Fruit fly (Drosophila melanogaster) whole organism, embryonic: ENCODE measurements around the gene Oatp33Eb.

Source experiments
- ATbp ChIP-seq: fragments of 200-800 bp; sonication (Bioruptor generic); optimal IDR thresholded peaks from 2 replicates; lab custom pipeline; 2017; ENCODE audit warnings: missing biosample characterization, mild to moderate bottlenecking, missing genetic modification characterization, missing genetic modification reagents
- Aef1 ChIP-seq: fragments of 200-800 bp; sonication (Bioruptor generic); IDR thresholded peaks from 3 replicates; pipeline ENCODE4 v1.3.6; 2022; ENCODE audit warnings: missing biosample characterization, missing genetic modification characterization
- Blimp-1 ChIP-seq: fragments of 200-800 bp; sonication (Bioruptor generic); optimal IDR thresholded peaks from 3 replicates; lab custom pipeline; 2018; ENCODE audit warnings: missing biosample characterization, missing genetic modification characterization, mild to moderate bottlenecking, moderate library complexity, missing genetic modification reagents
- Bteb2 ChIP-seq: fragments of 200-800 bp; sonication (Bioruptor generic); optimal IDR thresholded peaks from 2 replicates; lab custom pipeline; 2016; ENCODE audit warnings: missing biosample characterization, missing genetic modification characterization
- CG10147 ChIP-seq: fragments of 200-800 bp; sonication (Bioruptor generic); optimal IDR thresholded peaks from 2 replicates; lab custom pipeline; 2019; ENCODE audit warnings: missing biosample characterization, mild to moderate bottlenecking, missing genetic modification characterization, moderate library complexity
- CG10565 ChIP-seq: fragments of 200-800 bp; sonication (Bioruptor generic); optimal IDR thresholded peaks from 3 replicates; lab custom pipeline; 2016; ENCODE audit warnings: missing biosample characterization, mild to moderate bottlenecking, missing genetic modification characterization
- CG11093 ChIP-seq: fragments of 200-800 bp; sonication (Bioruptor generic); IDR thresholded peaks from 3 replicates; pipeline ENCODE4 v1.3.6; 2022; ENCODE audit warnings: missing biosample characterization, missing genetic modification characterization
- CG12236 ChIP-seq: fragments of 200-800 bp; sonication (Bioruptor generic); optimal IDR thresholded peaks from 2 replicates; lab custom pipeline; 2016; ENCODE audit warnings: missing biosample characterization, missing genetic modification characterization
- CG13894 ChIP-seq: fragments of 200-800 bp; sonication (Bioruptor generic); optimal IDR thresholded peaks from 3 replicates; lab custom pipeline; 2018; ENCODE audit warnings: missing biosample characterization, mild to moderate bottlenecking, missing genetic modification characterization, moderate library complexity
- CG15073 ChIP-seq: fragments of 200-800 bp; sonication (Bioruptor generic); optimal IDR thresholded peaks from 2 replicates; lab custom pipeline; 2016; ENCODE audit warnings: missing biosample characterization, missing genetic modification characterization
- CG1603 ChIP-seq: fragments of 200-800 bp; sonication (Bioruptor generic); optimal IDR thresholded peaks from 2 replicates; lab custom pipeline; 2019; ENCODE audit warnings: missing biosample characterization, mild to moderate bottlenecking, missing genetic modification characterization, moderate library complexity
- CG16779 ChIP-seq: fragments of 200-800 bp; sonication (Bioruptor generic); IDR thresholded peaks from 2 replicates; pipeline ENCODE4 v1.3.6; 2022; ENCODE audit warnings: missing biosample characterization, missing genetic modification characterization
- CG17361 ChIP-seq: fragments of 200-800 bp; sonication (Bioruptor generic); IDR thresholded peaks from 3 replicates; pipeline ENCODE4 v1.3.6; 2022; ENCODE audit warnings: missing biosample characterization, missing genetic modification characterization
- CG17385 ChIP-seq: fragments of 200-800 bp; sonication (Bioruptor generic); optimal IDR thresholded peaks from 3 replicates; lab custom pipeline; 2018; ENCODE audit warnings: missing biosample characterization, mild to moderate bottlenecking, missing genetic modification characterization
- CG17612 ChIP-seq: fragments of 200-800 bp; sonication (Bioruptor generic); IDR thresholded peaks from 2 replicates; pipeline ENCODE4 v1.3.6; 2022; ENCODE audit warnings: missing biosample characterization, missing genetic modification characterization
- CG1792 ChIP-seq: fragments of 200-800 bp; sonication (Bioruptor generic); optimal IDR thresholded peaks from 2 replicates; lab custom pipeline; 2016; ENCODE audit warnings: missing biosample characterization, missing genetic modification characterization
- CG30020 ChIP-seq: fragments of 200-800 bp; optimal IDR thresholded peaks from 2 replicates; lab custom pipeline; 2019; ENCODE audit warnings: missing biosample characterization, mild to moderate bottlenecking, missing genetic modification characterization, moderate library complexity
- CG3065 ChIP-seq: fragments of 200-800 bp; sonication (Bioruptor generic); optimal IDR thresholded peaks from 2 replicates; lab custom pipeline; 2016; ENCODE audit warnings: missing biosample characterization, missing genetic modification characterization
- CG3726 ChIP-seq: fragments of 200-800 bp; sonication (Bioruptor generic); IDR thresholded peaks from 3 replicates; pipeline ENCODE4, ENCODE4 v1.3.6; 2022; ENCODE audit warnings: missing biosample characterization, missing genetic modification characterization
- CG4282 ChIP-seq: fragments of 200-800 bp; sonication (Bioruptor generic); optimal IDR thresholded peaks from 2 replicates; lab custom pipeline; 2016; ENCODE audit warnings: missing biosample characterization, missing genetic modification characterization
- CG4424 ChIP-seq: fragments of 200-800 bp; sonication (Bioruptor generic); optimal IDR thresholded peaks from 3 replicates; lab custom pipeline; 2016; ENCODE audit warnings: missing biosample characterization, missing genetic modification characterization
- CG4730 ChIP-seq: fragments of 200-800 bp; sonication (Bioruptor generic); IDR thresholded peaks from 2 replicates; pipeline ENCODE4 v1.3.6; 2022; ENCODE audit warnings: missing biosample characterization, missing genetic modification characterization
- CG5180 ChIP-seq: fragments of 200-800 bp; sonication (Bioruptor generic); optimal IDR thresholded peaks from 3 replicates; lab custom pipeline; 2017; ENCODE audit warnings: missing biosample characterization, missing genetic modification characterization, mild to moderate bottlenecking, moderate library complexity, missing genetic modification reagents
- CG6654 ChIP-seq: fragments of 200-800 bp; sonication (Bioruptor generic); optimal IDR thresholded peaks from 2 replicates; lab custom pipeline; 2017; ENCODE audit warnings: missing biosample characterization, mild to moderate bottlenecking, missing genetic modification characterization
- CG7987 ChIP-seq: fragments of 200-800 bp; sonication (Bioruptor generic); optimal IDR thresholded peaks from 2 replicates; lab custom pipeline; 2018; ENCODE audit warnings: missing biosample characterization, mild to moderate bottlenecking, missing genetic modification characterization, moderate library complexity
- CHES-1-like ChIP-seq: fragments of 200-800 bp; sonication (Bioruptor generic); optimal IDR thresholded peaks from 2 replicates; lab custom pipeline; 2016; ENCODE audit warnings: missing biosample characterization, missing genetic modification characterization
- Dref ChIP-seq: fragments of 200-800 bp; sonication (Bioruptor generic); IDR thresholded peaks from 2 replicates; pipeline ENCODE4 v1.3.6; 2022; ENCODE audit warnings: missing biosample characterization, missing genetic modification characterization
- HLH4C ChIP-seq: fragments of 200-800 bp; sonication (Bioruptor generic); IDR thresholded peaks from 3 replicates; pipeline ENCODE4 v1.3.6; 2022; ENCODE audit warnings: missing biosample characterization, missing genetic modification characterization; ENCODE audit not compliant: partially characterized antibody
- HLH54F ChIP-seq: fragments of 200-800 bp; sonication (Bioruptor generic); optimal IDR thresholded peaks from 3 replicates; lab custom pipeline; 2016; ENCODE audit warnings: missing biosample characterization, missing genetic modification characterization
- HLHmδ ChIP-seq: fragments of 200-800 bp; sonication (Bioruptor generic); optimal IDR thresholded peaks from 2 replicates; lab custom pipeline; 2018; ENCODE audit warnings: missing biosample characterization, mild to moderate bottlenecking, missing genetic modification characterization, moderate library complexity
- Jarid2 ChIP-seq: fragments of 200-800 bp; sonication (Bioruptor generic); optimal IDR thresholded peaks from 3 replicates; lab custom pipeline; 2017; ENCODE audit warnings: mild to moderate bottlenecking, missing biosample characterization, missing genetic modification reagents, missing genetic modification characterization
- Lim3 ChIP-seq: fragments of 200-800 bp; sonication (Bioruptor generic); IDR thresholded peaks from 2 replicates; pipeline ENCODE4 v1.3.6; 2022; ENCODE audit warnings: missing biosample characterization, missing genetic modification characterization
- Lpt ChIP-seq: fragments of >200 bp; optimal IDR thresholded peaks from 2 replicates; lab custom pipeline; 2018; ENCODE audit warnings: missing biosample characterization, missing genetic modification characterization
- MTF-1 ChIP-seq: fragments of 200-800 bp; sonication (Bioruptor generic); optimal IDR thresholded peaks from 2 replicates; lab custom pipeline; 2018; ENCODE audit warnings: missing biosample characterization, mild to moderate bottlenecking, missing genetic modification characterization, borderline replicate concordance
- Sin3A ChIP-seq: fragments of >200 bp; optimal IDR thresholded peaks from 2 replicates; lab custom pipeline; 2018
- Usf ChIP-seq: fragments of 200-800 bp; sonication (Bioruptor generic); optimal IDR thresholded peaks from 2 replicates; lab custom pipeline; 2017; ENCODE audit warnings: missing genotype, missing biosample characterization, missing genetic modification characterization
- bab2 ChIP-seq: fragments of 200-800 bp; sonication (Bioruptor generic); optimal IDR thresholded peaks from 2 replicates; lab custom pipeline; 2016; ENCODE audit warnings: missing biosample characterization, missing genetic modification characterization
- cas ChIP-seq: fragments of 200-800 bp; sonication (Bioruptor generic); IDR thresholded peaks from 2 replicates; pipeline ENCODE4 v1.3.6; 2022; ENCODE audit warnings: missing biosample characterization, missing genetic modification characterization
- ci ChIP-seq: fragments of 200-800 bp; sonication (Bioruptor generic); IDR thresholded peaks from 3 replicates; pipeline ENCODE4 v1.3.6; 2022; ENCODE audit warnings: missing biosample characterization, missing genetic modification characterization
- dan ChIP-seq: fragments of 200-800 bp; sonication (Bioruptor generic); IDR thresholded peaks from 2 replicates; pipeline ENCODE4 v1.3.6; 2022; ENCODE audit warnings: missing biosample characterization, missing genetic modification characterization
- inv ChIP-seq: fragments of 200-800 bp; sonication (Bioruptor generic); IDR thresholded peaks from 2 replicates; pipeline ENCODE4 v1.3.6; 2022; ENCODE audit warnings: missing biosample characterization, missing genetic modification characterization; ENCODE audit not compliant: partially characterized antibody
- mam ChIP-seq: fragments of 200-800 bp; sonication (Bioruptor generic); optimal IDR thresholded peaks from 3 replicates; lab custom pipeline; 2016; ENCODE audit warnings: missing biosample characterization, missing genetic modification characterization
- peb ChIP-seq: fragments of 200-800 bp; sonication (Bioruptor generic); IDR thresholded peaks from 2 replicates; pipeline ENCODE4 v1.3.6; 2022; ENCODE audit warnings: missing biosample characterization, missing genetic modification characterization
- pfk ChIP-seq: fragments of 200-800 bp; sonication (Bioruptor generic); optimal IDR thresholded peaks from 2 replicates; lab custom pipeline; 2018; ENCODE audit warnings: missing biosample characterization, mild to moderate bottlenecking, missing genetic modification characterization, moderate library complexity
- pho ChIP-seq: fragments of 200-800 bp; sonication (Bioruptor generic); optimal IDR thresholded peaks from 2 replicates; lab custom pipeline; 2016; ENCODE audit warnings: missing biosample characterization, missing genetic modification characterization
- row ChIP-seq: fragments of 200-800 bp; sonication (Bioruptor generic); IDR thresholded peaks from 3 replicates; pipeline ENCODE4 v1.3.6; 2022; ENCODE audit warnings: missing biosample characterization, missing genetic modification characterization
- scrt ChIP-seq: fragments of 200-800 bp; sonication (Bioruptor generic); optimal IDR thresholded peaks from 2 replicates; lab custom pipeline; 2018; ENCODE audit warnings: missing biosample characterization, mild to moderate bottlenecking, missing genetic modification characterization, moderate library complexity
- tgo ChIP-seq: fragments of 200-800 bp; sonication (Bioruptor generic); IDR thresholded peaks from 3 replicates; pipeline ENCODE4 v1.3.6; 2022; ENCODE audit warnings: missing biosample characterization, missing genetic modification characterization
- tup ChIP-seq: fragments of 200-800 bp; sonication (Bioruptor generic); optimal IDR thresholded peaks from 2 replicates; lab custom pipeline; 2016; ENCODE audit warnings: missing biosample characterization, mild to moderate bottlenecking, missing genetic modification characterization, moderate library complexity
- wdn ChIP-seq: fragments of 200-800 bp; sonication (Bioruptor generic); IDR thresholded peaks from 2 replicates; pipeline ENCODE4 v1.3.6; 2022; ENCODE audit warnings: missing biosample characterization, missing genetic modification characterization

Gene Oatp33Eb

DNA sequence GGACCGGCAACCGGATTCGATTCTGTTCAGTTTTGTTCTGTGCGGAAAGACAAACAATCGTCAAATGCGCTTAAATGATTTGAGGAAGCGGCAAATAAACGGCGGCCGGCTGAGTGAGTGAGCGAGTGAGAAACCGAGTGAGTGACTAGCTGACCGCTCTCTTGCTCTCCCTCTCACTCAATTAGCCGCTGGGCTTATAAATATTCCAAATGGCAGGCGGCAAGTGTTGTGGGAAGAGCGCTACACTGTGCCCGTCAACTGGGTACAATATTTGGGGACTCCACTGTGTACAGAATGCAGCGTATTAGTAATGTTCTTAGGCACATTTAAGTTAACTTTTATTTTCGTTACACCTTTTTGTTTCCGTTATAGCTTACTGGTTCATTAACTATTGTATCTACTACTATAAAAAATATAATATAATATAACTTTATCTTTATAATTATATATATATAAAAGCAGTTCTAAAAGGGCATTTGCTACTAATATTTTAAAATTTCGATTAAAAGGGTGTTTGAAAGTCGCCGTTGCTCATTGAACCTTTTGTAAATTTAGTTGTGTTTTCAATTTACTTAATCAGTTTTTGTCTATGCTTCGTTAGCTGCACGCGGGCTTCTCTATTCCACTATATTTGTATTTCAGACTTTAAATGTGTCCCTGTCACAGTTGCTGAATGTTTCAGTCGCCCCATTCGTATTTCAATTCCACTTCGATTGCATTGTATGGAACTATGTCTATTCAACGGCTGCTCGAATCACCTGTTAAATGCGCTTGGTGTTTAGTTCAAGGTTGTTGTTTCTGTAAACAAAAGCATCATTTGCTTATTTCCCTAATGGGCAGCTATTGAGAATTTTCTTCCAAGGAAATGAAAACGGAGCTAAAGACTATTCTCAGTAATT, 26.2 kb upstream of the Oatp33Eb start (continued):
- TF ChIP-seq CG30020 (tag; lab: Kevin White, UChicago) = no peak
- TF ChIP-seq Sin3A = no peak
- no peak for TF ChIP-seq tup
- peak; percentile 11 for TF ChIP-seq Blimp-1
- TF ChIP-seq CG10565 (GFP tag; lab: Kevin White, UChicago) = no peak
- peak; percentile 40; the same call in 1 of the 3 replicates for TF ChIP-seq CG17361
- peak; percentile 48; the same call in 1 of the 3 replicates for TF ChIP-seq ci (GFP tag; lab: Robert Waterston, UW)
- no peak for TF ChIP-seq Bteb2 (GFP tag; lab: Kevin White, UChicago)
- no peak for TF ChIP-seq CG10147 (GFP tag; lab: Kevin White, UChicago)
- no peak for TF ChIP-seq MTF-1
- TF ChIP-seq HLH54F (GFP tag; lab: Kevin White, UChicago) = no peak
- TF ChIP-seq Usf (GFP tag; lab: Kevin White, UChicago) = no peak
- TF ChIP-seq CG7987 (GFP tag; lab: Kevin White, UChicago) = no peak
- TF ChIP-seq CG4424 (GFP tag; lab: Kevin White, UChicago) = no peak
- no peak for TF ChIP-seq CG17385
- no peak for TF ChIP-seq dan (GFP tag; lab: Robert Waterston, UW)
- no peak for TF ChIP-seq Lpt
- TF ChIP-seq CG12236 (GFP tag; lab: Kevin White, UChicago) = no peak
- no peak for TF ChIP-seq CG3065 (GFP tag; lab: Kevin White, UChicago)
- no peak for TF ChIP-seq CG1603 (tag; lab: Kevin White, UChicago)
- TF ChIP-seq peb = no peak
- no peak for TF ChIP-seq CG11093 (GFP tag; lab: Robert Waterston, UW)
- no peak for TF ChIP-seq inv (GFP tag; lab: Robert Waterston, UW)
- peak; percentile 66 for TF ChIP-seq row (GFP tag; lab: Robert Waterston, UW)
- no peak for TF ChIP-seq CG4282 (GFP tag; lab: Kevin White, UChicago)
- TF ChIP-seq HLH4C (GFP tag; lab: Robert Waterston, UW) = peak; percentile 46; the same call in 2 of the 3 replicates
- 0 out of 3 replicates have a peak, but pooled peaks have one; percentile 20 for TF ChIP-seq tgo (GFP tag; lab: Robert Waterston, UW)
- no peak for TF ChIP-seq CG1792 (GFP tag; lab: Kevin White, UChicago)
- TF ChIP-seq Aef1 (GFP tag; lab: Robert Waterston, UW) = no peak
- TF ChIP-seq Dref (GFP tag; lab: Robert Waterston, UW) = no peak
- TF ChIP-seq CG13894 = no peak
- no peak for TF ChIP-seq CG4730 (GFP tag; lab: Robert Waterston, UW)
- TF ChIP-seq CG6654 (GFP tag; lab: Kevin White, UChicago) = no peak
- TF ChIP-seq pfk (GFP tag; lab: Kevin White, UChicago) = no peak
- TF ChIP-seq CHES-1-like (GFP tag; lab: Kevin White, UChicago) = no peak
- no peak for TF ChIP-seq CG5180 (GFP tag; lab: Kevin White, UChicago)
- no peak for TF ChIP-seq ATbp (GFP tag; lab: Kevin White, UChicago)
- no peak for TF ChIP-seq cas
- no peak for TF ChIP-seq bab2 (GFP tag; lab: Kevin White, UChicago)
- TF ChIP-seq Jarid2 = no peak
- no peak for TF ChIP-seq mam
- TF ChIP-seq CG3726 (GFP tag; lab: Robert Waterston, UW) = no peak
- no peak for TF ChIP-seq wdn (GFP tag; lab: Robert Waterston, UW)
- no peak for TF ChIP-seq HLHmδ (GFP tag; lab: Kevin White, UChicago)
- TF ChIP-seq CG16779 = 0 out of 2 replicates have a peak, but pooled peaks have one; percentile 43
- TF ChIP-seq Lim3 (GFP tag; lab: Robert Waterston, UW) = no peak
- TF ChIP-seq pho = no peak
- no peak for TF ChIP-seq CG17612
- TF ChIP-seq scrt (GFP tag; lab: Kevin White, UChicago) = no peak
- TF ChIP-seq CG15073 (GFP tag; lab: Kevin White, UChicago) = peak; percentile 96
